Fruit fly (Drosophila melanogaster): ENCODE results near the gene CycJ.

CycJ gene

dm6 chr3L:3438473-3438872, 27.8 kb upstream of the CycJ start (continued):
- TF ChIP-seq sd (tag; optimal IDR thresholded peaks at IDR 0.05) (no peak), Mrtf (GFP tag; IDR thresholded peaks at IDR 0.05) (no peak), Ravus (GFP tag; IDR thresholded peaks at IDR 0.05) (no peak), CG9215 (GFP tag; IDR thresholded peaks at IDR 0.05) (peak; percentile 40), ind (GFP tag; optimal IDR thresholded peaks at IDR 0.05) (peak; percentile 53), psq (GFP tag; optimal IDR thresholded peaks at IDR 0.05) (peak; percentile 54), lilli (GFP tag; optimal IDR thresholded peaks at IDR 0.05) (peak; percentile 45), CG12942 (GFP tag; optimal IDR thresholded peaks at IDR 0.05) (no peak), HHEX (GFP tag; optimal IDR thresholded peaks at IDR 0.05) (peak; percentile 44), twi (tag; optimal IDR thresholded peaks at IDR 0.05) (peak; percentile 12), B-H1 (GFP tag; IDR thresholded peaks at IDR 0.05) (no peak), CG7839 (tag; optimal IDR thresholded peaks at IDR 0.05) (peak; percentile 75), hkb (optimal IDR thresholded peaks at IDR 0.05) (no peak), hkb (GFP tag; IDR thresholded peaks at IDR 0.05) (peak; percentile 67), klu (GFP tag; IDR thresholded peaks at IDR 0.05) (no peak), jumu (GFP tag; optimal IDR thresholded peaks at IDR 0.05) (peak; percentile 45), eyg (GFP tag; optimal IDR thresholded peaks at IDR 0.05) (peak; percentile 14), kah (GFP tag; optimal IDR thresholded peaks at IDR 0.05) (peak; percentile 29), onecut (GFP tag; IDR thresholded peaks at IDR 0.05) (peak; percentile 52), Nf-YC (tag; optimal IDR thresholded peaks at IDR 0.05) (no peak), lab (GFP tag; optimal IDR thresholded peaks at IDR 0.05) (peak; percentile 66), sr (GFP tag; IDR thresholded peaks at IDR 0.05) (no peak), fu2 (GFP tag; optimal IDR thresholded peaks at IDR 0.05) (no peak), tin (GFP tag; optimal IDR thresholded peaks at IDR 0.05) (peak; percentile 68), CG17568 (GFP tag; optimal IDR thresholded peaks at IDR 0.05) (no peak), exex (tag; optimal IDR thresholded peaks at IDR 0.05) (no peak), Ptx1 (GFP tag; IDR thresholded peaks at IDR 0.05) (peak; percentile 63), hb (GFP tag; IDR thresholded peaks at IDR 0.05; ENCODE audit: partially characterized antibody) (no peak), CG30403 (GFP tag; optimal IDR thresholded peaks at IDR 0.05) (peak; percentile 72), HLH3B (GFP tag; IDR thresholded peaks at IDR 0.05) (peak; percentile 75), schlank (tag; optimal IDR thresholded peaks at IDR 0.05) (no peak), CG7928 (GFP tag; optimal IDR thresholded peaks at IDR 0.05) (no peak), CG9817 (tag; optimal IDR thresholded peaks at IDR 0.05) (no peak), CG17361 (GFP tag; IDR thresholded peaks at IDR 0.05) (peak; percentile 83), inv (GFP tag; IDR thresholded peaks at IDR 0.05; ENCODE audit: partially characterized antibody) (no peak), chn (GFP tag; optimal IDR thresholded peaks at IDR 0.05) (peak; percentile 40), CG11723 (GFP tag; optimal IDR thresholded peaks at IDR 0.05) (peak; percentile 18), CG18011 (GFP tag; optimal IDR thresholded peaks at IDR 0.05) (no peak), fd3F (GFP tag; optimal IDR thresholded peaks at IDR 0.05) (peak; percentile 19), jing (GFP tag; optimal IDR thresholded peaks at IDR 0.05) (no peak), CoRest (tag; optimal IDR thresholded peaks at IDR 0.05) (peak; percentile 72), fd102C (GFP tag; optimal IDR thresholded peaks at IDR 0.05) (peak; percentile 52), CG9437 (GFP tag; optimal IDR thresholded peaks at IDR 0.05) (peak; percentile 50), dan (GFP tag; IDR thresholded peaks at IDR 0.05) (no peak), Fer2 (tag; optimal IDR thresholded peaks at IDR 0.05) (no peak), da (GFP tag; optimal IDR thresholded peaks at IDR 0.05) (no peak), CG13424 (tag; optimal IDR thresholded peaks at IDR 0.05) (peak; percentile 63), Neu2 (GFP tag; optimal IDR thresholded peaks at IDR 0.05; ENCODE audit: borderline replicate concordance) (no peak), Taf1 (GFP tag; IDR thresholded peaks at IDR 0.05) (no peak), CG10431 (GFP tag; optimal IDR thresholded peaks at IDR 0.05) (no peak), CG9876 (GFP tag; optimal IDR thresholded peaks at IDR 0.05) (no peak), CG2712 (tag; optimal IDR thresholded peaks at IDR 0.05) (peak; percentile 91)
